Worm (Caenorhabditis elegans): ENCODE results near the gene srz-23.

DNA sequence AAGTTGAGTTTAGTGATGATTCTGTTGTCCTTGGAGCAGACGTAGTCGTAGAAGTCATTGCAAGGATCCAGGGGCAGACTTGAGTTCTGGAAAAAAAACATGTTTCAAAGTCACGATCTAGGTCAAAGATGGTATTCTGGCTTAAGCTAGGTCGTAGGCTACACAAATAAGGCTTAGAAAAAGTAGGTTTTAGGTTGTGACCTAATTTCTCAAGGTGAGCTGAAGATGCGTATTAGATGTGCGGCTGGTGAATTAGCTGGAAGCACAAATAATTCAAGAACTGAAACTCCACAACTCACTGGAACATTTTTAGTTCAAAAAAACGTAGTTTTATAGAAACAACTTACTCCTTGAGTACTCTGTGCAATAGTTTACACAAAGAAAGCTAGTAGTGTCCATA is 9.3 kb upstream of the srz-23 start, which contains the start of gene F09D12.2:
- TF ChIP-seq nhr-12 (tag; optimal IDR thresholded peaks at IDR 0.05): no peak
- no peak for TF ChIP-seq egl-27 (tag; optimal IDR thresholded peaks at IDR 0.05)
- no peak for TF ChIP-seq sma-9 (GFP tag; optimal IDR thresholded peaks at IDR 0.05)
- TF ChIP-seq sma-9 (tag; optimal IDR thresholded peaks at IDR 0.05): no peak
- no peak for TF ChIP-seq mdl-1 (tag; optimal IDR thresholded peaks at IDR 0.05)
- no peak for TF ChIP-seq nhr-10 (tag; optimal IDR thresholded peaks at IDR 0.05)
- no peak for TF ChIP-seq unc-62 (GFP tag; optimal IDR thresholded peaks at IDR 0.05)
- no peak for TF ChIP-seq ama-1 (optimal IDR thresholded peaks at IDR 0.05)
- no peak for TF ChIP-seq nhr-237 (tag; optimal IDR thresholded peaks at IDR 0.05)
- TF ChIP-seq ztf-4 (tag; optimal IDR thresholded peaks at IDR 0.05): no peak

All from whole organism, L2 larva.